Worm (Caenorhabditis elegans) whole organism, midembryonic: ENCODE measurements around the gene dod-20.

Source experiments
- cog-1 ChIP-seq: sonication (generic microtip); optimal IDR thresholded peaks from 2 replicates; lab custom pipeline; 2016; ENCODE audit warnings: missing genetic modification characterization, missing compliant biosample characterization
- flt-1 ChIP-seq: fragments of 200-800 bp; sonication (Bioruptor generic); IDR thresholded peaks from 2 replicates; pipeline ENCODE4 v1.3.6; 2022; ENCODE audit warnings: missing genetic modification characterization, missing compliant biosample characterization
- klf-2 ChIP-seq: fragments of 200-800 bp; sonication (Bioruptor generic); conservative IDR thresholded peaks from 2 replicates; pipeline ENCODE4 v1.3.6; 2022; ENCODE audit warnings: missing genetic modification reagents, missing genetic modification characterization, missing compliant biosample characterization
- med-1 ChIP-seq: sonication (generic microtip); optimal IDR thresholded peaks from 2 replicates; lab custom pipeline; 2017; ENCODE audit warnings: missing genetic modification characterization, mild to moderate bottlenecking, missing compliant biosample characterization, antibody characterized with exemption, missing genetic modification reagents; ENCODE audit not compliant: insufficient read depth
- ref-1 ChIP-seq: fragments of 200-800 bp; sonication (Bioruptor generic); conservative IDR thresholded peaks from 2 replicates; pipeline ENCODE4 v1.3.6; 2022; ENCODE audit warnings: missing genetic modification reagents, missing genetic modification characterization, missing compliant biosample characterization
- tab-1 ChIP-seq: fragments of 200-800 bp; sonication (Bioruptor generic); IDR thresholded peaks from 2 replicates; pipeline ENCODE4 v1.3.6; 2022; ENCODE audit warnings: missing genetic modification characterization, missing compliant biosample characterization
- ztf-23 ChIP-seq: fragments of 200-800 bp; sonication (Bioruptor generic); IDR thresholded peaks from 2 replicates; pipeline ENCODE4 v1.3.6; 2022; ENCODE audit warnings: missing genetic modification reagents, missing genetic modification characterization, missing compliant biosample characterization
- ztf-29 ChIP-seq: fragments of 200-800 bp; sonication (Bioruptor generic); IDR thresholded peaks from 2 replicates; pipeline ENCODE4 v1.3.6; 2022; ENCODE audit warnings: missing genetic modification reagents, missing genetic modification characterization, missing compliant biosample characterization

- TF ChIP-seq klf-2 = no peak
- TF ChIP-seq med-1 = no peak
- TF ChIP-seq ztf-29 (GFP tag; lab: Robert Waterston, UW) = no peak
- no peak for TF ChIP-seq cog-1
- no peak for TF ChIP-seq ref-1
- TF ChIP-seq flt-1 (GFP tag; lab: Robert Waterston, UW) = no peak
- no peak for TF ChIP-seq ztf-23
- no peak for TF ChIP-seq tab-1 (GFP tag; lab: Robert Waterston, UW)
Observed at ce11 chrV:380186-380585, 42.0 kb upstream of the dod-20 start, which contains the start of gene mltn-8.
